Fruit fly (Drosophila melanogaster) whole organism, embryonic: ENCODE results near the gene CG9316.

Experiments
- Ada2b ChIP-seq: fragments of 200-800 bp; sonication (Bioruptor generic); IDR thresholded peaks from 2 replicates; pipeline ENCODE4 v1.3.6; 2022; ENCODE audit warnings: missing biosample characterization, missing genetic modification characterization
- Aef1 ChIP-seq: fragments of 200-800 bp; sonication (Bioruptor generic); IDR thresholded peaks from 3 replicates; pipeline ENCODE4 v1.3.6; 2022; ENCODE audit warnings: missing biosample characterization, missing genetic modification characterization
- Atf6 ChIP-seq: fragments of 200-800 bp; sonication (Bioruptor generic); IDR thresholded peaks from 2 replicates; pipeline ENCODE4 v1.3.6; 2022; ENCODE audit warnings: missing biosample characterization, missing genetic modification characterization
- CG10979 ChIP-seq: fragments of 200-800 bp; sonication (Bioruptor generic); optimal IDR thresholded peaks from 2 replicates; lab custom pipeline; 2018; ENCODE audit warnings: missing biosample characterization, mild to moderate bottlenecking, missing genetic modification characterization, moderate library complexity
- CG13287 ChIP-seq: fragments of 200-800 bp; sonication (Bioruptor generic); IDR thresholded peaks from 2 replicates; pipeline ENCODE4 v1.3.6; 2022; ENCODE audit warnings: missing biosample characterization, missing genetic modification characterization; ENCODE audit not compliant: partially characterized antibody
- CG14441 ChIP-seq: fragments of 200-800 bp; sonication (Bioruptor generic); IDR thresholded peaks from 2 replicates; pipeline ENCODE4 v1.3.6; 2022; ENCODE audit warnings: missing biosample characterization, missing genetic modification characterization
- CG14710 ChIP-seq: fragments of 200-800 bp; sonication (Bioruptor generic); optimal IDR thresholded peaks from 3 replicates; lab custom pipeline; 2019; ENCODE audit warnings: missing biosample characterization, mild to moderate bottlenecking, missing genetic modification characterization, moderate library complexity
- CG17328 ChIP-seq: fragments of 200-800 bp; sonication (Bioruptor generic); IDR thresholded peaks from 2 replicates; pipeline ENCODE4 v1.3.6; 2022; ENCODE audit warnings: missing biosample characterization, missing genetic modification characterization
- CG2120 ChIP-seq: fragments of 200-800 bp; sonication (Bioruptor generic); optimal IDR thresholded peaks from 3 replicates; lab custom pipeline; 2016; ENCODE audit warnings: missing biosample characterization, missing genetic modification characterization
- CG31441 ChIP-seq: fragments of 200-800 bp; sonication (Bioruptor generic); IDR thresholded peaks from 2 replicates; pipeline ENCODE4 v1.3.6; 2022; ENCODE audit warnings: missing biosample characterization, missing genetic modification characterization
- CG3847 ChIP-seq: fragments of 200-800 bp; sonication (Bioruptor generic); IDR thresholded peaks from 2 replicates; pipeline ENCODE4 v1.3.6; 2022; ENCODE audit warnings: missing biosample characterization, missing genetic modification characterization
- CG4617 ChIP-seq: fragments of 200-800 bp; sonication (Bioruptor generic); optimal IDR thresholded peaks from 3 replicates; lab custom pipeline; 2016; ENCODE audit warnings: missing biosample characterization, missing genetic modification characterization, borderline replicate concordance
- CG6689 ChIP-seq: fragments of 200-800 bp; sonication (Bioruptor generic); IDR thresholded peaks from 2 replicates; pipeline ENCODE4 v1.3.6; 2022; ENCODE audit warnings: missing biosample characterization, missing genetic modification characterization
- CG7357 ChIP-seq: fragments of 200-800 bp; sonication (Bioruptor generic); IDR thresholded peaks from 3 replicates; pipeline ENCODE4 v1.3.6; 2022; ENCODE audit warnings: missing biosample characterization, missing genetic modification characterization
- CG7839 ChIP-seq: fragments of 200-800 bp; sonication (Bioruptor generic); optimal IDR thresholded peaks from 3 replicates; lab custom pipeline; 2018; ENCODE audit warnings: missing biosample characterization, mild to moderate bottlenecking, missing genetic modification characterization, moderate library complexity
- CG9932 ChIP-seq: fragments of 200-800 bp; sonication (Bioruptor generic); IDR thresholded peaks from 2 replicates; pipeline ENCODE4 v1.3.6; 2022; ENCODE audit warnings: missing biosample characterization, missing genetic modification characterization
- CHES-1-like ChIP-seq: fragments of 200-800 bp; sonication (Bioruptor generic); optimal IDR thresholded peaks from 2 replicates; lab custom pipeline; 2016; ENCODE audit warnings: missing biosample characterization, missing genetic modification characterization
- Camta ChIP-seq: fragments of 200-800 bp; sonication (Bioruptor generic); optimal IDR thresholded peaks from 2 replicates; lab custom pipeline; 2016; ENCODE audit warnings: missing biosample characterization, missing genetic modification characterization
- CoRest ChIP-seq: fragments of 200-800 bp; sonication (Bioruptor generic); optimal IDR thresholded peaks from 3 replicates; lab custom pipeline; 2018; ENCODE audit warnings: missing biosample characterization, mild to moderate bottlenecking, missing genetic modification characterization, moderate library complexity
- CrebB ChIP-seq: fragments of 200-800 bp; sonication (Bioruptor generic); optimal IDR thresholded peaks from 3 replicates; lab custom pipeline; 2018; ENCODE audit warnings: missing biosample characterization, mild to moderate bottlenecking, missing genetic modification characterization
- D ChIP-seq, 2 experiments: fragments of 200-800 bp in 1 of 2; fragments of >200 bp in 1 of 2; sonication (Bioruptor generic) in 1 of 2; optimal IDR thresholded peaks; 2 replicates in 1 of 2; 3 replicates in 1 of 2; lab custom pipeline; 2017; ENCODE audit warnings: mild to moderate bottlenecking in 1 of 2, missing biosample characterization in 1 of 2, missing genetic modification characterization in 1 of 2, missing genetic modification reagents in 1 of 2
- D19B ChIP-seq: fragments of 200-800 bp; sonication (Bioruptor generic); optimal IDR thresholded peaks from 2 replicates; lab custom pipeline; 2017; ENCODE audit warnings: missing biosample characterization, mild to moderate bottlenecking, missing genetic modification characterization
- E2f2 ChIP-seq: fragments of 200-800 bp; sonication (Bioruptor generic); IDR thresholded peaks from 2 replicates; pipeline ENCODE4 v1.3.6; 2022; ENCODE audit warnings: missing biosample characterization, missing genetic modification characterization
- HLH3B ChIP-seq: fragments of 200-800 bp; sonication (Bioruptor generic); IDR thresholded peaks from 2 replicates; pipeline ENCODE4 v1.3.6; 2022; ENCODE audit warnings: missing biosample characterization, missing genetic modification characterization
- Hmx ChIP-seq: fragments of 200-800 bp; sonication (Bioruptor generic); optimal IDR thresholded peaks from 2 replicates; lab custom pipeline; 2016; ENCODE audit warnings: missing biosample characterization, missing genetic modification characterization
- Meics ChIP-seq: fragments of 200-800 bp; sonication (Bioruptor generic); optimal IDR thresholded peaks from 2 replicates; lab custom pipeline; 2017; ENCODE audit warnings: missing biosample characterization, mild to moderate bottlenecking, missing genetic modification characterization
- Myb ChIP-seq: fragments of 200-800 bp; sonication (Bioruptor generic); optimal IDR thresholded peaks from 2 replicates; lab custom pipeline; 2016; ENCODE audit warnings: missing biosample characterization, missing genetic modification characterization
- Neu2 ChIP-seq: fragments of 200-800 bp; sonication (Bioruptor generic); optimal IDR thresholded peaks from 3 replicates; lab custom pipeline; 2016; ENCODE audit warnings: missing biosample characterization, missing genetic modification characterization, borderline replicate concordance
- PHDP ChIP-seq: fragments of 200-800 bp; sonication (Bioruptor generic); optimal IDR thresholded peaks from 3 replicates; lab custom pipeline; 2018; ENCODE audit warnings: missing biosample characterization, mild to moderate bottlenecking, missing genetic modification characterization, moderate library complexity
- Side ChIP-seq: fragments of 200-800 bp; sonication (Bioruptor generic); optimal IDR thresholded peaks from 2 replicates; lab custom pipeline; 2016; ENCODE audit warnings: missing biosample characterization, missing genetic modification characterization
- Xrp1 ChIP-seq: fragments of 200-800 bp; sonication (Bioruptor generic); IDR thresholded peaks from 2 replicates; pipeline ENCODE4 v1.3.6; 2022; ENCODE audit warnings: missing biosample characterization, missing genetic modification characterization
- ato ChIP-seq: fragments of 200-800 bp; sonication (Bioruptor generic); IDR thresholded peaks from 2 replicates; pipeline ENCODE4 v1.3.6; 2022; ENCODE audit warnings: missing biosample characterization, missing genetic modification characterization; ENCODE audit not compliant: partially characterized antibody
- bbx ChIP-seq: fragments of 200-800 bp; sonication (Bioruptor generic); IDR thresholded peaks from 2 replicates; pipeline ENCODE4 v1.3.6; 2022; ENCODE audit warnings: missing biosample characterization, missing genetic modification characterization; ENCODE audit not compliant: partially characterized antibody
- cato ChIP-seq: fragments of 200-800 bp; sonication (Bioruptor generic); optimal IDR thresholded peaks from 2 replicates; lab custom pipeline; 2016; ENCODE audit warnings: missing biosample characterization, missing genetic modification characterization, borderline replicate concordance
- cg ChIP-seq: fragments of 200-800 bp; sonication (Bioruptor generic); optimal IDR thresholded peaks from 3 replicates; lab custom pipeline; 2019; ENCODE audit warnings: missing biosample characterization, mild to moderate bottlenecking, missing genetic modification characterization, moderate library complexity
- corto ChIP-seq: fragments of 200-800 bp; sonication (Bioruptor generic); optimal IDR thresholded peaks from 2 replicates; lab custom pipeline; 2016; ENCODE audit warnings: missing biosample characterization, mild to moderate bottlenecking, missing genetic modification characterization, moderate library complexity
- disco-r ChIP-seq: fragments of 200-800 bp; sonication (Bioruptor generic); optimal IDR thresholded peaks from 2 replicates; lab custom pipeline; 2016; ENCODE audit warnings: missing biosample characterization, missing genetic modification characterization
- dmrt99B ChIP-seq: fragments of 200-800 bp; sonication (Bioruptor generic); optimal IDR thresholded peaks from 2 replicates; lab custom pipeline; 2018; ENCODE audit warnings: missing biosample characterization, mild to moderate bottlenecking, missing genetic modification characterization, moderate library complexity
- emc ChIP-seq: fragments of 200-800 bp; sonication (Bioruptor generic); optimal IDR thresholded peaks from 2 replicates; lab custom pipeline; 2016; ENCODE audit warnings: missing biosample characterization, missing genetic modification characterization
- esg ChIP-seq: fragments of 200-800 bp; sonication (Bioruptor generic); conservative IDR thresholded peaks from 2 replicates; pipeline ENCODE4 v1.3.6; 2022; ENCODE audit warnings: missing biosample characterization, missing genetic modification characterization
- fd96Cb ChIP-seq: fragments of 200-800 bp; sonication (Bioruptor generic); optimal IDR thresholded peaks from 2 replicates; lab custom pipeline; 2018; ENCODE audit warnings: missing biosample characterization, mild to moderate bottlenecking, missing genetic modification characterization, moderate library complexity
- gsb-n ChIP-seq: fragments of 200-800 bp; sonication (Bioruptor generic); optimal IDR thresholded peaks from 3 replicates; lab custom pipeline; 2018; ENCODE audit warnings: missing biosample characterization, mild to moderate bottlenecking, missing genetic modification characterization
- ind ChIP-seq: fragments of 200-800 bp; sonication (Bioruptor generic); optimal IDR thresholded peaks from 3 replicates; lab custom pipeline; 2016; ENCODE audit warnings: missing biosample characterization, missing genetic modification characterization
- lola ChIP-seq, 3 experiments: fragments of >200 bp in 2 of 3; fragments of 200-800 bp in 1 of 3; sonication (Bioruptor generic) in 1 of 3; optimal IDR thresholded peaks; 2 replicates each; lab custom pipeline; 2017 to 2019; ENCODE audit warnings: missing biosample characterization in 3 of 3, missing genetic modification characterization in 3 of 3, mild to moderate bottlenecking in 1 of 3, moderate library complexity in 1 of 3
- onecut ChIP-seq: fragments of 200-800 bp; sonication (Bioruptor generic); IDR thresholded peaks from 2 replicates; pipeline ENCODE4 v1.3.6; 2022; ENCODE audit warnings: missing biosample characterization, missing genetic modification characterization
- pb ChIP-seq: fragments of 200-800 bp; sonication (Bioruptor generic); optimal IDR thresholded peaks from 3 replicates; lab custom pipeline; 2016; ENCODE audit warnings: missing biosample characterization, missing genetic modification characterization
- pfk ChIP-seq: fragments of 200-800 bp; sonication (Bioruptor generic); optimal IDR thresholded peaks from 2 replicates; lab custom pipeline; 2018; ENCODE audit warnings: missing biosample characterization, mild to moderate bottlenecking, missing genetic modification characterization, moderate library complexity
- seq ChIP-seq: fragments of 200-800 bp; sonication (Bioruptor generic); IDR thresholded peaks from 2 replicates; pipeline ENCODE4 v1.3.6; 2022; ENCODE audit warnings: missing biosample characterization, missing genetic modification characterization
- tna ChIP-seq: fragments of 200-800 bp; sonication (Bioruptor generic); IDR thresholded peaks from 2 replicates; pipeline ENCODE4 v1.3.6; 2022; ENCODE audit warnings: missing biosample characterization, missing genetic modification characterization; ENCODE audit not compliant: partially characterized antibody

Gene CG9316

DNA sequence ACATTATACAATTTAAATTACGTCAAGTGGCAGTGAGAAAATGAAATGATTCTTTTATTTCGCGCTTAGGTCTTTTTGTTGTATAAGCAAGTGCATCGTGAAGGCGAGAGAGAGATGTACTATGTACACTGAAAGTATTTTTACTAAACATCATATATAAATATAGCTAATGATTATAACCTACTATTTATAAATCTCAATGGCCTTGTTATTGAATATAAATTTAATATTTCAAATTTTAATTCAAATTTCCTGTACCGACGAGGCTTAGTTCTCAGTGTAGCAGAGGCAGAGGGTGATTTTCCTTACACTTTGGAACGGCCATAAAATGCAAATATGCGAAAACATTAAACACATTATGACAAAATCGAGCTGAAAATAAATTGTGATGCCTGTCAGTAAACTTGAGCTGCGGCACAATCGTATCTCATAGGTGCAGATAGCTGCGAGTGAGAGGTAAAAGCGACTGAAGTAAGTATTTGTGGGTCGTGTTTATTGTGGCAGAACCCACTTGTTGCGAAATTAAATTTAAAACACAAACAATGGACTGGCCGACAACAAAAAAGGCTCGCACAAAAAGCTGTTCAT lies 35.7 kb upstream of the CG9316 start:
- peak; percentile 46 for TF ChIP-seq PHDP
- peak; percentile 56 for TF ChIP-seq Xrp1 (GFP tag; lab: Robert Waterston, UW)
- no peak for TF ChIP-seq corto (GFP tag; lab: Kevin White, UChicago)
- peak; percentile 44 for TF ChIP-seq Meics
- TF ChIP-seq lola (GFP tag; optimal IDR thresholded peaks at IDR 0.05; lab: Kevin White, UChicago), result peak in 1 of 3 experiments; percentile 39
- peak; percentile 34 for TF ChIP-seq CoRest
- 0 out of 2 replicates have a peak, but pooled peaks have one; percentile 33 for TF ChIP-seq Atf6 (GFP tag; lab: Robert Waterston, UW)
- no peak; the same call in 1 of the 2 replicates for TF ChIP-seq CG31441 (GFP tag; lab: Robert Waterston, UW)
- TF ChIP-seq emc (GFP tag; lab: Kevin White, UChicago), result no peak
- TF ChIP-seq CG7839 (tag; lab: Kevin White, UChicago), result peak; percentile 64
- no peak for TF ChIP-seq CrebB
- TF ChIP-seq CG9932 (GFP tag; lab: Robert Waterston, UW), result peak; percentile 41
- TF ChIP-seq cato, result no peak
- no peak for TF ChIP-seq CG7357
- TF ChIP-seq HLH3B (GFP tag; lab: Robert Waterston, UW), result 0 out of 2 replicates have a peak, but pooled peaks have one; percentile 16
- TF ChIP-seq disco-r (GFP tag; lab: Kevin White, UChicago), result no peak
- no peak for TF ChIP-seq pfk (GFP tag; lab: Kevin White, UChicago)
- TF ChIP-seq Aef1 (GFP tag; lab: Robert Waterston, UW), result peak; percentile 42; the same call in 2 of the 3 replicates
- TF ChIP-seq CG10979 (tag; lab: Kevin White, UChicago), result peak; percentile 57
- peak; percentile 48 for TF ChIP-seq CG14710 (tag; lab: Kevin White, UChicago)
- TF ChIP-seq dmrt99B (tag; lab: Kevin White, UChicago), result peak; percentile 70
- TF ChIP-seq CG6689 (GFP tag; lab: Robert Waterston, UW), result peak; percentile 29; the same call in 1 of the 2 replicates
- peak; percentile 8 for TF ChIP-seq gsb-n (tag; lab: Kevin White, UChicago)
- peak; percentile 66 for TF ChIP-seq CG14441 (GFP tag; lab: Robert Waterston, UW)
- no peak for TF ChIP-seq CG4617 (GFP tag; lab: Kevin White, UChicago)
- peak; percentile 44 for TF ChIP-seq fd96Cb (tag; lab: Kevin White, UChicago)
- TF ChIP-seq D19B (GFP tag; lab: Kevin White, UChicago), result peak; percentile 1
- TF ChIP-seq bbx (GFP tag; lab: Robert Waterston, UW), result no peak
- peak; percentile 46 for TF ChIP-seq esg (GFP tag; lab: Robert Waterston, UW)
- peak; percentile 45; the same call in 1 of the 2 replicates for TF ChIP-seq CG17328 (GFP tag; lab: Robert Waterston, UW)
- no peak for TF ChIP-seq cg (GFP tag; lab: Kevin White, UChicago)
- peak; percentile 48; the same call in 1 of the 2 replicates for TF ChIP-seq Ada2b (GFP tag; lab: Robert Waterston, UW)
- TF ChIP-seq onecut (GFP tag; lab: Robert Waterston, UW), result no peak
- no peak for TF ChIP-seq Neu2 (GFP tag; lab: Kevin White, UChicago)
- TF ChIP-seq tna (GFP tag; lab: Robert Waterston, UW), result no peak
- no peak for TF ChIP-seq D (optimal IDR thresholded peaks at IDR 0.05; lab: Kevin White, UChicago)
- TF ChIP-seq D (GFP tag; optimal IDR thresholded peaks at IDR 0.05; lab: Kevin White, UChicago), result peak; percentile 31
- TF ChIP-seq pb (GFP tag; lab: Kevin White, UChicago), result no peak
- TF ChIP-seq Camta (GFP tag; lab: Kevin White, UChicago), result no peak
- TF ChIP-seq Myb (GFP tag; lab: Kevin White, UChicago), result no peak
- peak; percentile 19; the same call in 1 of the 2 replicates for TF ChIP-seq E2f2 (GFP tag; lab: Robert Waterston, UW)
- TF ChIP-seq seq (GFP tag; lab: Robert Waterston, UW), result peak; percentile 23; the same call in 1 of the 2 replicates
- TF ChIP-seq ato, result no peak
- TF ChIP-seq ind (GFP tag; lab: Kevin White, UChicago), result peak; percentile 33
- TF ChIP-seq CG13287 (GFP tag; lab: Robert Waterston, UW), result no peak
- no peak for TF ChIP-seq Side (GFP tag; lab: Kevin White, UChicago)
- TF ChIP-seq CG2120 (GFP tag; lab: Kevin White, UChicago), result no peak
- no peak for TF ChIP-seq Hmx (GFP tag; lab: Kevin White, UChicago)
- no peak for TF ChIP-seq CG3847
- TF ChIP-seq CHES-1-like, result no peak
